Worm (Caenorhabditis elegans): ENCODE results near the gene C05C10.2.

C05C10.2 gene

DNA sequence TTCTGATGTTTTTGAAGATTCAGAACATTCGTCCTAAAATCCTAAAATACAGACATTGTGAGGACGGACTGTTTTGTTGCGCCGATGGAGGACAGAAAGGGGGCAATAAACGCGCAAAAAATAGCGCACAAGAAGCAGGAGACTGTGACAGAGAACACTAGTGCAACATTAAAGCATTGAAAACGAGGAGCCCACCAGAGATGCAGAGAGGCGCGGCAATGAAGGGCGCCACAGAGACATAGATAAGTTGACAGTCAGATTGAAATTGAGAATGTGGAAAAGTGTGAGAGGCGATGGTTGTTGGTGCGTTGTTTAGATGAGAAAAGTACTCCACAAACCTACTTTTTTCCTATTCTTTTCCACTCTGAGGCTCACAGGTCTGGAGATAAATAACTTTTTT lies 52.9 kb downstream of the C05C10.2 start, which contains the start of gene aakg-5 (continued):
- TF ChIP-seq nhr-77 (tag; optimal IDR thresholded peaks at IDR 0.05): peak; percentile 46
- TF ChIP-seq unc-39 (tag; optimal IDR thresholded peaks at IDR 0.05): no peak
- peak; percentile 85 for TF ChIP-seq sma-3 (GFP tag; optimal IDR thresholded peaks at IDR 0.05)
- TF ChIP-seq sem-4 (tag; optimal IDR thresholded peaks at IDR 0.05): peak; percentile 81
- TF ChIP-seq nhr-25 (tag; optimal IDR thresholded peaks at IDR 0.05): peak; percentile 86
- TF ChIP-seq ceh-16 (tag; optimal IDR thresholded peaks at IDR 0.05): peak; percentile 74
- TF ChIP-seq R02D3.7 (tag; optimal IDR thresholded peaks at IDR 0.05): no peak
- peak; percentile 88 for TF ChIP-seq nhr-129 (tag; optimal IDR thresholded peaks at IDR 0.05)
- TF ChIP-seq crh-2 (tag; optimal IDR thresholded peaks at IDR 0.05): peak; percentile 91

ce11 chrII:9976405-9976804 lies 54.4 kb downstream of the C05C10.2 start, which contains the start of gene R53.8:
Gene R53.8, plus strand, starts transcription at chrII:9976705.
- TF ChIP-seq lsy-2 (tag; optimal IDR thresholded peaks at IDR 0.05) (no peak), nhr-237 (tag; optimal IDR thresholded peaks at IDR 0.05) (no peak), ztf-11 (tag; optimal IDR thresholded peaks at IDR 0.05) (no peak), lin-39 (tag; optimal IDR thresholded peaks at IDR 0.05) (no peak), nhr-23 (tag; optimal IDR thresholded peaks at IDR 0.05) (no peak), F13H6.1 (tag; optimal IDR thresholded peaks at IDR 0.05) (no peak), snpc-4 (tag; optimal IDR thresholded peaks at IDR 0.05) (no peak), lin-13 (GFP tag; optimal IDR thresholded peaks at IDR 0.05) (no peak), ama-1 (optimal IDR thresholded peaks at IDR 0.05) (no peak), nhr-6 (tag; optimal IDR thresholded peaks at IDR 0.05) (no peak), elt-3 (tag; optimal IDR thresholded peaks at IDR 0.05) (no peak), elt-1 (tag; optimal IDR thresholded peaks at IDR 0.05) (no peak)

- TF ChIP-seq nhr-21 (tag; optimal IDR thresholded peaks at IDR 0.05): no peak
- no peak for TF ChIP-seq nhr-23 (tag; optimal IDR thresholded peaks at IDR 0.05)
- TF ChIP-seq nhr-25 (tag; optimal IDR thresholded peaks at IDR 0.05): no peak
- no peak for TF ChIP-seq nhr-129 (tag; optimal IDR thresholded peaks at IDR 0.05)
- no peak for TF ChIP-seq snpc-4 (tag; optimal IDR thresholded peaks at IDR 0.05)
- TF ChIP-seq C34F6.9 (tag; optimal IDR thresholded peaks at IDR 0.05): no peak
- TF ChIP-seq ztf-11 (tag; optimal IDR thresholded peaks at IDR 0.05): no peak
- TF ChIP-seq unc-55 (GFP tag; optimal IDR thresholded peaks at IDR 0.05): no peak
- TF ChIP-seq lsy-2 (tag; optimal IDR thresholded peaks at IDR 0.05): no peak
- TF ChIP-seq gmeb-1 (tag; optimal IDR thresholded peaks at IDR 0.05): no peak
- no peak for TF ChIP-seq blmp-1 (tag; optimal IDR thresholded peaks at IDR 0.05; ENCODE audit: insufficient read depth)
- no peak for TF ChIP-seq elt-1 (tag; optimal IDR thresholded peaks at IDR 0.05)
- TF ChIP-seq lin-11 (tag; optimal IDR thresholded peaks at IDR 0.05): no peak
These were observed 58.1 kb downstream of the C05C10.2 start, which contains the start of gene ZK892.6 for ce11 chrII:9980077-9980631. Gene ZK892.6, minus strand, starts transcription at chrII:9980127.
